Fruit fly (Drosophila melanogaster): ENCODE measurements around the gene CG3513.

dm6 chr2L:3701526-3701925 lies 8.5 kb upstream of the CG3513 start, which contains the start of gene CG43145:
- TF ChIP-seq CG8478 (optimal IDR thresholded peaks at IDR 0.05) (no peak), EcR (GFP tag; optimal IDR thresholded peaks at IDR 0.05) (no peak)
